Worm (Caenorhabditis elegans): ENCODE results near the gene C04A2.15.
A peak's percentile ranks its signal among the peaks of the same experiment; 100 is the strongest.

ce11 chrII:6890095-6890494, 38.1 kb downstream of the C04A2.15 start, which contains the start of gene acer-1:
- TF ChIP-seq F13H6.1 (tag; optimal IDR thresholded peaks at IDR 0.05) (no peak), ama-1 (optimal IDR thresholded peaks at IDR 0.05) (peak; percentile 49), nhr-77 (tag; optimal IDR thresholded peaks at IDR 0.05) (no peak), unc-55 (GFP tag; optimal IDR thresholded peaks at IDR 0.05) (no peak), peb-1 (tag; optimal IDR thresholded peaks at IDR 0.05) (no peak)
